Fruit fly (Drosophila melanogaster) whole organism, embryonic: Measurements from ENCODE around the gene Rgl.

ENCODE experiments used
- CG10209 ChIP-seq: fragments of 200-800 bp; sonication (Bioruptor generic); optimal IDR thresholded peaks from 3 replicates; lab custom pipeline; 2017; ENCODE audit warnings: missing biosample characterization, mild to moderate bottlenecking, missing genetic modification characterization, missing genetic modification reagents
- CG10979 ChIP-seq: fragments of 200-800 bp; sonication (Bioruptor generic); optimal IDR thresholded peaks from 2 replicates; lab custom pipeline; 2018; ENCODE audit warnings: missing biosample characterization, mild to moderate bottlenecking, missing genetic modification characterization, moderate library complexity
- CG12104 ChIP-seq: fragments of 200-800 bp; sonication (Bioruptor generic); optimal IDR thresholded peaks from 3 replicates; lab custom pipeline; 2016; ENCODE audit warnings: missing biosample characterization, missing genetic modification characterization
- CG14050 ChIP-seq: fragments of 200-800 bp; sonication (Bioruptor generic); IDR thresholded peaks from 3 replicates; pipeline ENCODE4 v1.3.6; 2022; ENCODE audit warnings: missing biosample characterization, missing genetic modification characterization
- CG14965 ChIP-seq: fragments of 200-800 bp; sonication (Bioruptor generic); optimal IDR thresholded peaks from 2 replicates; lab custom pipeline; 2016; ENCODE audit warnings: missing biosample characterization, missing genetic modification characterization, borderline replicate concordance
- CG1603 ChIP-seq: fragments of 200-800 bp; sonication (Bioruptor generic); optimal IDR thresholded peaks from 2 replicates; lab custom pipeline; 2019; ENCODE audit warnings: missing biosample characterization, mild to moderate bottlenecking, missing genetic modification characterization, moderate library complexity
- CG1647 ChIP-seq: fragments of 200-800 bp; sonication (Bioruptor generic); optimal IDR thresholded peaks from 3 replicates; lab custom pipeline; 2016; ENCODE audit warnings: missing biosample characterization, missing genetic modification characterization
- CG17385 ChIP-seq: fragments of 200-800 bp; sonication (Bioruptor generic); optimal IDR thresholded peaks from 3 replicates; lab custom pipeline; 2018; ENCODE audit warnings: missing biosample characterization, mild to moderate bottlenecking, missing genetic modification characterization
- CG17568 ChIP-seq: fragments of 200-800 bp; sonication (Bioruptor generic); optimal IDR thresholded peaks from 2 replicates; lab custom pipeline; 2018; ENCODE audit warnings: missing biosample characterization, mild to moderate bottlenecking, missing genetic modification characterization, moderate library complexity
- CG18619 ChIP-seq: fragments of 200-800 bp; sonication (Bioruptor generic); optimal IDR thresholded peaks from 3 replicates; lab custom pipeline; 2017; ENCODE audit warnings: missing biosample characterization, mild to moderate bottlenecking, missing genetic modification characterization
- CG32772 ChIP-seq: fragments of 200-800 bp; sonication (Bioruptor generic); IDR thresholded peaks from 2 replicates; pipeline ENCODE4 v1.3.6; 2022; ENCODE audit warnings: missing biosample characterization, missing genetic modification characterization
- CG3281 ChIP-seq: fragments of 200-800 bp; sonication (Bioruptor generic); optimal IDR thresholded peaks from 3 replicates; lab custom pipeline; 2017; ENCODE audit warnings: missing biosample characterization, mild to moderate bottlenecking, missing genetic modification characterization
- CG34376 ChIP-seq: fragments of 200-800 bp; sonication (Bioruptor generic); optimal IDR thresholded peaks from 2 replicates; lab custom pipeline; 2018; ENCODE audit warnings: missing biosample characterization, mild to moderate bottlenecking, missing genetic modification characterization
- CG5180 ChIP-seq: fragments of 200-800 bp; sonication (Bioruptor generic); optimal IDR thresholded peaks from 3 replicates; lab custom pipeline; 2017; ENCODE audit warnings: missing biosample characterization, missing genetic modification characterization, mild to moderate bottlenecking, moderate library complexity, missing genetic modification reagents
- CG7839 ChIP-seq: fragments of 200-800 bp; sonication (Bioruptor generic); optimal IDR thresholded peaks from 3 replicates; lab custom pipeline; 2018; ENCODE audit warnings: missing biosample characterization, mild to moderate bottlenecking, missing genetic modification characterization, moderate library complexity
- CG8765 ChIP-seq: fragments of 200-800 bp; sonication (Bioruptor generic); IDR thresholded peaks from 2 replicates; pipeline ENCODE4 v1.3.6; 2022; ENCODE audit warnings: missing biosample characterization, missing genetic modification characterization
- Deaf1 ChIP-seq: fragments of 200-800 bp; optimal IDR thresholded peaks from 3 replicates; lab custom pipeline; 2019; ENCODE audit warnings: missing biosample characterization, mild to moderate bottlenecking, missing genetic modification characterization, moderate library complexity
- Ets65A ChIP-seq: fragments of 200-800 bp; sonication (Bioruptor generic); peaks from one replicate; lab custom pipeline; 2016; ENCODE audit warnings: missing biosample characterization, missing genetic modification characterization
- HHEX ChIP-seq: fragments of 200-800 bp; sonication (Bioruptor generic); optimal IDR thresholded peaks from 3 replicates; lab custom pipeline; 2017; ENCODE audit warnings: missing biosample characterization, mild to moderate bottlenecking, missing genetic modification characterization, missing genetic modification reagents
- Hand ChIP-seq: fragments of 200-800 bp; sonication (Bioruptor generic); optimal IDR thresholded peaks from 2 replicates; lab custom pipeline; 2017; ENCODE audit warnings: mild to moderate bottlenecking, missing biosample characterization, missing genetic modification reagents, missing genetic modification characterization
- Kr ChIP-seq: fragments of 200-800 bp; sonication (Bioruptor generic); optimal IDR thresholded peaks from 2 replicates; lab custom pipeline; 2017; ENCODE audit warnings: missing biosample characterization, mild to moderate bottlenecking, missing genetic modification characterization
- MESR4 ChIP-seq: fragments of 200-800 bp; sonication (Bioruptor generic); optimal IDR thresholded peaks from 2 replicates; lab custom pipeline; 2018; ENCODE audit warnings: missing biosample characterization, mild to moderate bottlenecking, missing genetic modification characterization, moderate library complexity
- MTF-1 ChIP-seq: fragments of 200-800 bp; sonication (Bioruptor generic); optimal IDR thresholded peaks from 2 replicates; lab custom pipeline; 2018; ENCODE audit warnings: missing biosample characterization, mild to moderate bottlenecking, missing genetic modification characterization, borderline replicate concordance
- Meics ChIP-seq: fragments of 200-800 bp; sonication (Bioruptor generic); optimal IDR thresholded peaks from 2 replicates; lab custom pipeline; 2017; ENCODE audit warnings: missing biosample characterization, mild to moderate bottlenecking, missing genetic modification characterization
- Myb ChIP-seq: fragments of 200-800 bp; sonication (Bioruptor generic); optimal IDR thresholded peaks from 2 replicates; lab custom pipeline; 2016; ENCODE audit warnings: missing biosample characterization, missing genetic modification characterization
- NC2β ChIP-seq: fragments of 200-800 bp; sonication (Bioruptor generic); optimal IDR thresholded peaks from 2 replicates; lab custom pipeline; 2016; ENCODE audit warnings: missing biosample characterization, missing genetic modification characterization
- Neu2 ChIP-seq: fragments of 200-800 bp; sonication (Bioruptor generic); optimal IDR thresholded peaks from 3 replicates; lab custom pipeline; 2016; ENCODE audit warnings: missing biosample characterization, missing genetic modification characterization, borderline replicate concordance
- Sox100B ChIP-seq: fragments of 200-800 bp; sonication (Bioruptor generic); optimal IDR thresholded peaks from 3 replicates; lab custom pipeline; 2018; ENCODE audit warnings: missing biosample characterization, mild to moderate bottlenecking, missing genetic modification characterization
- YL-1 ChIP-seq: fragments of 200-800 bp; sonication (Bioruptor generic); optimal IDR thresholded peaks from 3 replicates; lab custom pipeline; 2017; ENCODE audit warnings: missing biosample characterization, mild to moderate bottlenecking, missing genetic modification characterization
- abd-A ChIP-seq: fragments of 200-800 bp; sonication (Bioruptor generic); optimal IDR thresholded peaks from 3 replicates; lab custom pipeline; 2019; ENCODE audit warnings: missing biosample characterization, mild to moderate bottlenecking, missing genetic modification characterization, moderate library complexity
- bigmax ChIP-seq: fragments of 200-800 bp; sonication (Bioruptor generic); optimal IDR thresholded peaks from 2 replicates; lab custom pipeline; 2018; ENCODE audit warnings: missing biosample characterization, mild to moderate bottlenecking, missing genetic modification characterization
- cas ChIP-seq: fragments of 200-800 bp; sonication (Bioruptor generic); IDR thresholded peaks from 2 replicates; pipeline ENCODE4 v1.3.6; 2022; ENCODE audit warnings: missing biosample characterization, missing genetic modification characterization
- croc ChIP-seq: fragments of 200-800 bp; sonication (Bioruptor generic); conservative IDR thresholded peaks from 3 replicates; pipeline ENCODE4 v1.3.6; 2022; ENCODE audit warnings: missing biosample characterization, missing genetic modification characterization
- cwo ChIP-seq: fragments of 200-800 bp; sonication (Bioruptor generic); optimal IDR thresholded peaks from 3 replicates; lab custom pipeline; 2017; ENCODE audit warnings: missing biosample characterization, missing genetic modification characterization, mild to moderate bottlenecking, moderate library complexity, missing genetic modification reagents
- disco-r ChIP-seq: fragments of 200-800 bp; sonication (Bioruptor generic); optimal IDR thresholded peaks from 2 replicates; lab custom pipeline; 2016; ENCODE audit warnings: missing biosample characterization, missing genetic modification characterization
- emc ChIP-seq: fragments of 200-800 bp; sonication (Bioruptor generic); optimal IDR thresholded peaks from 2 replicates; lab custom pipeline; 2016; ENCODE audit warnings: missing biosample characterization, missing genetic modification characterization
- en ChIP-seq: fragments of 200-800 bp; sonication (Bioruptor generic); optimal IDR thresholded peaks from 2 replicates; lab custom pipeline; 2016; ENCODE audit warnings: missing biosample characterization, missing genetic modification characterization
- hb ChIP-seq: fragments of 200-800 bp; sonication (Bioruptor generic); IDR thresholded peaks from 3 replicates; pipeline ENCODE4 v1.3.6; 2022; ENCODE audit warnings: missing biosample characterization, missing genetic modification characterization; ENCODE audit not compliant: partially characterized antibody
- hth ChIP-seq: fragments of >200 bp; optimal IDR thresholded peaks from 2 replicates; lab custom pipeline; 2017; ENCODE audit warnings: inconsistent platforms
- insv ChIP-seq, 2 experiments: fragments of 200-800 bp; sonication (Bioruptor generic); optimal IDR thresholded peaks; 3 replicates each; lab custom pipeline; 2016 to 2018; ENCODE audit warnings: missing biosample characterization in 2 of 2, missing genetic modification characterization in 2 of 2
- klu ChIP-seq: fragments of 200-800 bp; sonication (Bioruptor generic); IDR thresholded peaks from 2 replicates; pipeline ENCODE4 v1.3.6; 2022; ENCODE audit warnings: missing biosample characterization, missing genetic modification characterization
- lov ChIP-seq, 2 experiments: fragments of 200-800 bp in 1 of 2; fragments of >200 bp in 1 of 2; sonication (Bioruptor generic) in 1 of 2; IDR thresholded peaks in 1 of 2; optimal IDR thresholded peaks in 1 of 2; 2 replicates in 1 of 2; 3 replicates in 1 of 2; pipeline versions ENCODE4 v1.3.6 to Lab custom; 2017 to 2022; ENCODE audit warnings: missing biosample characterization in 1 of 2, missing genetic modification characterization in 1 of 2
- odd ChIP-seq: fragments of 200-800 bp; sonication (Bioruptor generic); optimal IDR thresholded peaks from 2 replicates; lab custom pipeline; 2017; ENCODE audit warnings: missing biosample characterization, mild to moderate bottlenecking, missing genetic modification characterization
- pan ChIP-seq, 4 experiments: fragments of >200 bp in 3 of 4; fragments of 200-800 bp in 1 of 4; sonication (Bioruptor generic) in 1 of 4; optimal IDR thresholded peaks in 3 of 4; IDR thresholded peaks in 1 of 4; 2 replicates each; pipeline versions ENCODE4 v1.3.6 to Lab custom; 2017 to 2022; ENCODE audit warnings: missing biosample characterization in 2 of 4, missing genetic modification characterization in 2 of 4, mixed read lengths in 1 of 4
- unpg ChIP-seq: fragments of 200-800 bp; sonication (Bioruptor generic); optimal IDR thresholded peaks from 3 replicates; lab custom pipeline; 2018; ENCODE audit warnings: missing biosample characterization, mild to moderate bottlenecking, missing genetic modification characterization, moderate library complexity
- z ChIP-seq: fragments of 200-800 bp; sonication (Bioruptor generic); IDR thresholded peaks from 3 replicates; pipeline ENCODE4 v1.3.6; 2022; ENCODE audit warnings: missing biosample characterization, missing genetic modification characterization
- zen ChIP-seq: fragments of 200-800 bp; sonication (Bioruptor generic); optimal IDR thresholded peaks from 3 replicates; lab custom pipeline; 2018; ENCODE audit warnings: missing biosample characterization, mild to moderate bottlenecking, missing genetic modification characterization, moderate library complexity

Gene Rgl

dm6 chr3L:13903186-13904020 lies 21.7 kb downstream of the Rgl start, which contains the start of gene dysc (continued):
- no peak for TF ChIP-seq CG17568 (GFP tag; lab: Kevin White, UChicago)
- no peak for TF ChIP-seq hth (lab: Kevin White, UChicago)
- TF ChIP-seq Neu2 (GFP tag; lab: Kevin White, UChicago): no peak
- TF ChIP-seq hb: no peak
- no peak for TF ChIP-seq cas (GFP tag; lab: Robert Waterston, UW)
- TF ChIP-seq Kr (GFP tag; lab: Kevin White, UChicago): no peak
- TF ChIP-seq zen: no peak
- peak; percentile 66 for TF ChIP-seq Deaf1
- TF ChIP-seq CG5180: peak; percentile 4
- TF ChIP-seq CG10979: no peak
- peak; percentile 34 for TF ChIP-seq cwo (GFP tag; lab: Kevin White, UChicago)
- TF ChIP-seq CG1647 (GFP tag; lab: Kevin White, UChicago): no peak
- no peak for TF ChIP-seq MESR4
- TF ChIP-seq Sox100B: peak; percentile 35
- TF ChIP-seq CG32772: no peak
- TF ChIP-seq Myb (GFP tag; lab: Kevin White, UChicago): no peak
- peak; percentile 59 for TF ChIP-seq CG7839 (tag; lab: Kevin White, UChicago)
- peak; percentile 16 for TF ChIP-seq HHEX
- no peak for TF ChIP-seq NC2β (GFP tag; lab: Kevin White, UChicago)
- TF ChIP-seq MTF-1 (GFP tag; lab: Kevin White, UChicago): no peak
- TF ChIP-seq abd-A (tag; lab: Kevin White, UChicago): peak; percentile 83
- TF ChIP-seq CG17385: peak; percentile 49
- no peak for TF ChIP-seq CG14050 (GFP tag; lab: Robert Waterston, UW)
- TF ChIP-seq CG1603 (tag; lab: Kevin White, UChicago): no peak
- TF ChIP-seq CG8765: no peak
- TF ChIP-seq emc (GFP tag; lab: Kevin White, UChicago): no peak
- no peak for TF ChIP-seq en (GFP tag; lab: Kevin White, UChicago)
- peak; percentile 81; the same call in 2 of the 3 replicates for TF ChIP-seq z
- no peak for TF ChIP-seq pan (optimal IDR thresholded peaks at IDR 0.05; lab: Kevin White, UChicago)
- TF ChIP-seq pan (GFP tag; optimal IDR thresholded peaks at IDR 0.05 in 1 of 2, IDR thresholded peaks at IDR 0.05 in 1 of 2): peak in 1 of 2 experiments; percentile 43
- peak; percentile 38 for TF ChIP-seq Ets65A (GFP tag; lab: Kevin White, UChicago)
- peak; percentile 30 for TF ChIP-seq unpg (GFP tag; lab: Kevin White, UChicago)
- TF ChIP-seq CG10209 (GFP tag; lab: Kevin White, UChicago): peak; percentile 6
- no peak for TF ChIP-seq klu (GFP tag; lab: Robert Waterston, UW)
- TF ChIP-seq YL-1 (GFP tag; lab: Kevin White, UChicago): no peak
- TF ChIP-seq Meics (GFP tag; lab: Kevin White, UChicago): peak; percentile 54
- no peak for TF ChIP-seq CG34376 (GFP tag; lab: Kevin White, UChicago)
- TF ChIP-seq CG12104 (GFP tag; lab: Kevin White, UChicago): no peak
- TF ChIP-seq lov (optimal IDR thresholded peaks at IDR 0.05; lab: Kevin White, UChicago): no peak
- no peak for TF ChIP-seq lov (GFP tag; IDR thresholded peaks at IDR 0.05; lab: Robert Waterston, UW)
- TF ChIP-seq bigmax (GFP tag; lab: Kevin White, UChicago): no peak
- peak; percentile 10 for TF ChIP-seq CG18619 (GFP tag; lab: Kevin White, UChicago)
- peak; percentile 10 for TF ChIP-seq odd (GFP tag; lab: Kevin White, UChicago)
- no peak for TF ChIP-seq insv (GFP tag; optimal IDR thresholded peaks at IDR 0.05; lab: Kevin White, UChicago)
- TF ChIP-seq disco-r: no peak
- peak; percentile 72 for TF ChIP-seq Hand (GFP tag; lab: Kevin White, UChicago)
- TF ChIP-seq croc (GFP tag; lab: Robert Waterston, UW): no peak
- TF ChIP-seq CG3281: peak; percentile 49
- TF ChIP-seq CG14965: no peak
